Worm (Caenorhabditis elegans) whole organism, L1 larva: ENCODE data around the gene rnf-5.

Source experiments
- C16A3.4 ChIP-seq: fragments of 150-350 bp; optimal IDR thresholded peaks from 2 replicates; lab custom pipeline; 2014; ENCODE audit warnings: missing biosample characterization, missing genetic modification characterization
- F16B12.6 ChIP-seq: fragments of 150-350 bp; optimal IDR thresholded peaks from 2 replicates; lab custom pipeline; 2014; ENCODE audit warnings: missing biosample characterization, missing genetic modification characterization
- alr-1 ChIP-seq: fragments of 200-800 bp; sonication (Bioruptor generic); optimal IDR thresholded peaks from 2 replicates; lab custom pipeline; 2018; ENCODE audit warnings: borderline replicate concordance, mild to moderate bottlenecking, missing genetic modification characterization, missing compliant biosample characterization
- aly-2 ChIP-seq: fragments of 150-350 bp; optimal IDR thresholded peaks from 2 replicates; lab custom pipeline; 2014; ENCODE audit warnings: missing biosample characterization, missing genetic modification characterization
- ama-1 ChIP-seq: fragments of 150-350 bp; optimal IDR thresholded peaks from 2 replicates; lab custom pipeline; 2014
- blmp-1 ChIP-seq: fragments of 150-350 bp; optimal IDR thresholded peaks from 2 replicates; lab custom pipeline; 2014; ENCODE audit warnings: missing biosample characterization, missing genetic modification characterization
- ceh-82 ChIP-seq, 3 experiments: fragments of 150-350 bp in 1 of 3; sonication (generic microtip) in 2 of 3; optimal IDR thresholded peaks; 2 replicates each; lab custom pipeline; 2014 to 2017; ENCODE audit warnings: missing biosample characterization in 3 of 3, missing genetic modification characterization in 3 of 3
- ceh-88 ChIP-seq: fragments of 200-800 bp; sonication (Bioruptor generic); IDR thresholded peaks from 2 replicates; pipeline ENCODE4 v1.3.6; 2022; ENCODE audit warnings: missing genetic modification characterization, missing compliant biosample characterization
- dpl-1 ChIP-seq, 3 experiments: fragments of 150-350 bp in 2 of 3; sonication (generic microtip) in 1 of 3; optimal IDR thresholded peaks; 2 replicates each; lab custom pipeline; 2014 to 2017; ENCODE audit warnings: missing biosample characterization in 3 of 3, missing genetic modification characterization in 3 of 3, missing genetic modification reagents in 3 of 3
- dsc-1 ChIP-seq: sonication (generic microtip); optimal IDR thresholded peaks from 2 replicates; lab custom pipeline; 2016; ENCODE audit warnings: mild to moderate bottlenecking, missing genetic modification characterization, missing compliant biosample characterization
- efl-1 ChIP-seq, 4 experiments: fragments of 150-350 bp; optimal IDR thresholded peaks in 3 of 4; peaks in 1 of 4; 1 replicate in 1 of 4; 2 replicates in 3 of 4; lab custom pipeline; 2014; ENCODE audit warnings: missing biosample characterization in 2 of 4, missing genetic modification characterization in 2 of 4, missing genetic modification reagents in 2 of 4
- egl-13 ChIP-seq: sonication (generic microtip); optimal IDR thresholded peaks from 2 replicates; lab custom pipeline; 2016; ENCODE audit warnings: missing genotype, missing genetic modification reagents, missing genetic modification characterization, missing compliant biosample characterization
- elt-3 ChIP-seq, 6 experiments: fragments of 150-350 bp in 1 of 6; sonication (generic microtip); optimal IDR thresholded peaks; 2 replicates each; lab custom pipeline; 2017 to 2018; ENCODE audit warnings: missing biosample characterization in 6 of 6, missing genetic modification characterization in 6 of 6, inconsistent platforms in 1 of 6
- fkh-10 ChIP-seq: sonication (generic microtip); optimal IDR thresholded peaks from 2 replicates; lab custom pipeline; 2017; ENCODE audit warnings: missing biosample characterization, missing genetic modification reagents, missing genetic modification characterization
- fkh-4 ChIP-seq: sonication (generic microtip); optimal IDR thresholded peaks from 2 replicates; lab custom pipeline; 2016; ENCODE audit warnings: missing compliant biosample characterization, missing genetic modification characterization, borderline replicate concordance
- fkh-8 ChIP-seq: sonication (generic microtip); optimal IDR thresholded peaks from 2 replicates; lab custom pipeline; 2016; ENCODE audit warnings: mild to moderate bottlenecking, missing genetic modification characterization, missing compliant biosample characterization
- hlh-17 ChIP-seq: fragments of 200-800 bp; sonication (Bioruptor generic); optimal IDR thresholded peaks from 2 replicates; lab custom pipeline; 2018; ENCODE audit warnings: missing genetic modification characterization, mild to moderate bottlenecking, missing compliant biosample characterization, moderate library complexity, borderline replicate concordance
- hpl-2 ChIP-seq: fragments of 150-350 bp; optimal IDR thresholded peaks from 2 replicates; lab custom pipeline; 2014; ENCODE audit warnings: missing biosample characterization, missing genetic modification reagents, missing genetic modification characterization
- irx-1 ChIP-seq: sonication (generic microtip); optimal IDR thresholded peaks from 2 replicates; lab custom pipeline; 2016; ENCODE audit warnings: missing genetic modification characterization, missing compliant biosample characterization
- lin-35 ChIP-seq, 2 experiments: fragments of 150-350 bp; optimal IDR thresholded peaks; 2 replicates each; lab custom pipeline; 2014; ENCODE audit warnings: missing biosample characterization in 2 of 2, missing genetic modification characterization in 2 of 2, missing genetic modification reagents in 2 of 2
- lsy-2 ChIP-seq, 2 experiments: fragments of 150-350 bp; optimal IDR thresholded peaks; 2 replicates each; lab custom pipeline; 2014; ENCODE audit warnings: missing biosample characterization in 2 of 2, missing genetic modification characterization in 2 of 2
- mdl-1 ChIP-seq, 2 experiments: fragments of 150-350 bp; optimal IDR thresholded peaks; 2 replicates each; lab custom pipeline; 2014 to 2017; ENCODE audit warnings: missing biosample characterization in 2 of 2, missing genetic modification characterization in 2 of 2, inconsistent platforms in 1 of 2
- mef-2 ChIP-seq: fragments of 150-350 bp; optimal IDR thresholded peaks from 2 replicates; lab custom pipeline; 2014; ENCODE audit warnings: missing biosample characterization, missing genetic modification characterization
- nhr-12 ChIP-seq: sonication (generic microtip); optimal IDR thresholded peaks from 2 replicates; lab custom pipeline; 2017; ENCODE audit warnings: missing biosample characterization, missing genetic modification characterization
- nhr-20 ChIP-seq: sonication (generic microtip); optimal IDR thresholded peaks from 2 replicates; lab custom pipeline; 2016; ENCODE audit warnings: mild to moderate bottlenecking, missing genetic modification characterization, missing compliant biosample characterization
- nhr-28 ChIP-seq: fragments of 150-350 bp; optimal IDR thresholded peaks from 2 replicates; lab custom pipeline; 2014; ENCODE audit warnings: missing biosample characterization, missing genetic modification characterization
- nhr-47 ChIP-seq: sonication (generic microtip); optimal IDR thresholded peaks from 2 replicates; lab custom pipeline; 2016; ENCODE audit warnings: mild to moderate bottlenecking, missing genetic modification characterization, moderate library complexity, missing compliant biosample characterization
- nhr-71 ChIP-seq: sonication (generic microtip); optimal IDR thresholded peaks from 2 replicates; lab custom pipeline; 2016; ENCODE audit warnings: mild to moderate bottlenecking, missing genetic modification characterization, moderate library complexity, missing compliant biosample characterization
- nhr-85 ChIP-seq: sonication (generic microtip); peaks from one replicate; lab custom pipeline; 2016; ENCODE audit warnings: missing genetic modification characterization, inconsistent platforms, missing compliant biosample characterization
- pag-3 ChIP-seq: sonication (generic microtip); optimal IDR thresholded peaks from 2 replicates; lab custom pipeline; 2017; ENCODE audit warnings: missing genetic modification characterization, mild to moderate bottlenecking, missing compliant biosample characterization, antibody characterized with exemption, borderline replicate concordance; ENCODE audit not compliant: insufficient read depth
- pqm-1 ChIP-seq: sonication (generic microtip); optimal IDR thresholded peaks from 3 replicates; lab custom pipeline; 2017; ENCODE audit warnings: missing biosample characterization, missing genetic modification characterization
- snpc-4 ChIP-seq: fragments of 150-350 bp; optimal IDR thresholded peaks from 2 replicates; lab custom pipeline; 2014; ENCODE audit warnings: missing biosample characterization, missing genetic modification characterization
- snu-23 ChIP-seq: sonication (generic microtip); optimal IDR thresholded peaks from 2 replicates; lab custom pipeline; 2016; ENCODE audit warnings: missing genetic modification characterization, missing compliant biosample characterization
- swsn-7 ChIP-seq: sonication (generic microtip); optimal IDR thresholded peaks from 2 replicates; lab custom pipeline; 2016; ENCODE audit warnings: missing genetic modification characterization, missing compliant biosample characterization
- tbx-2 ChIP-seq: sonication (generic microtip); optimal IDR thresholded peaks from 2 replicates; lab custom pipeline; 2016; ENCODE audit warnings: missing genetic modification characterization, missing compliant biosample characterization
- unc-130 ChIP-seq: fragments of 150-350 bp; optimal IDR thresholded peaks from 2 replicates; lab custom pipeline; 2017; ENCODE audit warnings: missing biosample characterization, missing genetic modification characterization, inconsistent platforms
- unc-30 ChIP-seq: sonication (generic microtip); optimal IDR thresholded peaks from 2 replicates; lab custom pipeline; 2017; ENCODE audit warnings: missing biosample characterization, missing genetic modification characterization
- unc-62 ChIP-seq: fragments of 150-350 bp; optimal IDR thresholded peaks from 2 replicates; lab custom pipeline; 2014; ENCODE audit warnings: missing biosample characterization, missing genetic modification reagents, missing genetic modification characterization
- unc-86 ChIP-seq: sonication (generic microtip); optimal IDR thresholded peaks from 2 replicates; lab custom pipeline; 2016; ENCODE audit warnings: missing genetic modification characterization, missing compliant biosample characterization
- xbp-1 ChIP-seq: sonication (generic microtip); optimal IDR thresholded peaks from 2 replicates; lab custom pipeline; 2016; ENCODE audit warnings: missing genetic modification characterization, missing compliant biosample characterization
- zag-1 ChIP-seq: fragments of 150-350 bp; optimal IDR thresholded peaks from 2 replicates; lab custom pipeline; 2014; ENCODE audit warnings: missing biosample characterization, missing genetic modification characterization
- zip-4 ChIP-seq: fragments of 200-800 bp; sonication (Bioruptor generic); optimal IDR thresholded peaks from 2 replicates; lab custom pipeline; 2018; ENCODE audit warnings: mild to moderate bottlenecking, missing genetic modification characterization, moderate library complexity, missing compliant biosample characterization
- ztf-11 ChIP-seq, 2 experiments: sonication (generic microtip); optimal IDR thresholded peaks; 2 replicates each; lab custom pipeline; 2016 to 2017; ENCODE audit warnings: missing genetic modification characterization in 2 of 2, missing biosample characterization in 1 of 2, missing compliant biosample characterization in 1 of 2

The rnf-5 gene

DNA sequence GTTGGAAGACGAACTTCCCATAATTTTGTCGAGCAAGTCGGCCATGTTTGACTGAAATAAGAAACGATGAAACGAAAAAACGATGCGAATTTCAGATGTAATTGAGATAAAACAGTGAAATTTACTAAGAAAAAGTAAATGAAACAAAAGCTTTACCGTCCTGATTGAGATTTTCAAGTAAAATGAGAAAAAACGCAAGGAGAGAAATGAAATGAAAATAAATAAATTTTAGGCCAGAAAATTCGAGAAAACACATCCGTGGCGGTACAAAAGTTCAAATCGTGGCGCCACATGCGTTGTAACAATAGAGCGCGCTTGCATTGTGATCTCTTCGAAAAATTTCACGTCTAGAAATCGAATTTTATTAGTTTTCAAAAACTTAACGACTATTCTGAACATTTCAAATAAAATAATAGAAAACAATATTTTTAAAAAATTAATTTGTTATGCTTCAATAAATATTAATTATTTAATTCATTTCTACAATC lies 9.5 kb upstream of the rnf-5 start, which contains the start of the genes hrde-1 and C16C10.13:
Gene hrde-1, minus strand, starts transcription at position 51 of the 488 bp plus-strand sequence.
Gene C16C10.13, plus strand, starts transcription at position 332 of the 488 bp plus-strand sequence.
- TF ChIP-seq F16B12.6 (no peak), efl-1 (optimal IDR thresholded peaks at IDR 0.05; lab: Kevin White, UChicago) (peak in 1 of 2 experiments; percentile 58), efl-1 (GFP tag; optimal IDR thresholded peaks at IDR 0.05 in 1 of 2; lab: Kevin White, UChicago) (no peak)

- no peak for TF ChIP-seq pqm-1 (tag; lab: Kevin White, UChicago)
- no peak for TF ChIP-seq hpl-2 (GFP tag; lab: Kevin White, UChicago)
- TF ChIP-seq fkh-8 (tag; lab: Kevin White, UChicago): no peak
- no peak for TF ChIP-seq fkh-4 (tag; lab: Kevin White, UChicago)
- no peak for TF ChIP-seq zag-1 (tag; lab: Kevin White, UChicago)
- TF ChIP-seq snpc-4 (tag; lab: Kevin White, UChicago): no peak
- TF ChIP-seq dsc-1 (tag; lab: Kevin White, UChicago): no peak
- TF ChIP-seq ceh-88 (GFP tag; lab: Robert Waterston, UW): no peak
- TF ChIP-seq dpl-1 (GFP tag; optimal IDR thresholded peaks at IDR 0.05; lab: Kevin White, UChicago): no peak
- TF ChIP-seq xbp-1: no peak
- TF ChIP-seq unc-86 (tag; lab: Kevin White, UChicago): no peak
- no peak for TF ChIP-seq unc-62 (GFP tag; lab: Kevin White, UChicago)
- no peak for TF ChIP-seq pag-3 (tag; lab: Kevin White, UChicago)
- no peak for TF ChIP-seq nhr-47
- TF ChIP-seq hlh-17 (GFP tag; lab: Kevin White, UChicago): no peak
- TF ChIP-seq blmp-1: no peak
- no peak for TF ChIP-seq C16A3.4
- TF ChIP-seq mdl-1 (tag; optimal IDR thresholded peaks at IDR 0.05; lab: Kevin White, UChicago): no peak
- TF ChIP-seq, all 84 proteins: peak for 0
Measured at ce11 chrIII:4175489-4175888, 8.8 kb upstream of the rnf-5 start.

- TF ChIP-seq dpl-1 (GFP tag; optimal IDR thresholded peaks at IDR 0.05; lab: Kevin White, UChicago): no peak
Measured at ce11 chrIII:4172210-4172609, 5.6 kb upstream of the rnf-5 start.

- TF ChIP-seq zip-4 (GFP tag; lab: Kevin White, UChicago): no peak
- no peak for TF ChIP-seq unc-30 (tag; lab: Kevin White, UChicago)
- peak; percentile 58 for TF ChIP-seq irx-1
- TF ChIP-seq nhr-20 (tag; lab: Kevin White, UChicago): peak; percentile 64
- peak; percentile 76 for TF ChIP-seq nhr-71 (tag; lab: Kevin White, UChicago)
- peak; percentile 78 for TF ChIP-seq dsc-1 (tag; lab: Kevin White, UChicago)
- no peak for TF ChIP-seq fkh-10
- TF ChIP-seq lin-35 (GFP tag; optimal IDR thresholded peaks at IDR 0.05; lab: Kevin White, UChicago): peak in 1 of 2 experiments; percentile 72
- peak; percentile 67 for TF ChIP-seq swsn-7 (tag; lab: Kevin White, UChicago)
- peak; percentile 76 for TF ChIP-seq nhr-47
- TF ChIP-seq ama-1 (lab: Kevin White, UChicago): no peak
- peak; percentile 69 to 74 for TF ChIP-seq lsy-2 (tag; optimal IDR thresholded peaks at IDR 0.05; lab: Kevin White, UChicago)
- TF ChIP-seq ceh-88 (GFP tag; lab: Robert Waterston, UW): no peak
- peak; percentile 49 to 74 for TF ChIP-seq efl-1 (optimal IDR thresholded peaks at IDR 0.05; lab: Kevin White, UChicago)
- peak; percentile 66 to 98 for TF ChIP-seq efl-1 (GFP tag; optimal IDR thresholded peaks at IDR 0.05 in 1 of 2; lab: Kevin White, UChicago)
- peak; percentile 81 for TF ChIP-seq nhr-85 (tag; lab: Kevin White, UChicago)
- TF ChIP-seq ceh-82 (tag; optimal IDR thresholded peaks at IDR 0.05; lab: Kevin White, UChicago): peak; percentile 26 to 64 (median 34)
- TF ChIP-seq unc-130 (tag; lab: Kevin White, UChicago): peak; percentile 90
- no peak for TF ChIP-seq alr-1 (tag; lab: Kevin White, UChicago)
- peak in 1 of 2 experiments; percentile 43 for TF ChIP-seq mdl-1 (tag; optimal IDR thresholded peaks at IDR 0.05; lab: Kevin White, UChicago)
- peak; percentile 40 for TF ChIP-seq fkh-8 (tag; lab: Kevin White, UChicago)
- peak; percentile 67 for TF ChIP-seq tbx-2
- TF ChIP-seq hpl-2 (GFP tag; lab: Kevin White, UChicago): peak; percentile 89
- peak; percentile 42 for TF ChIP-seq unc-86 (tag; lab: Kevin White, UChicago)
- no peak for TF ChIP-seq unc-62 (GFP tag; lab: Kevin White, UChicago)
- TF ChIP-seq ztf-11 (tag; optimal IDR thresholded peaks at IDR 0.05; lab: Kevin White, UChicago): peak in 1 of 2 experiments; percentile 74
- TF ChIP-seq snpc-4 (tag; lab: Kevin White, UChicago): peak; percentile 75
- TF ChIP-seq C16A3.4: peak; percentile 58
- TF ChIP-seq mef-2 (tag; lab: Kevin White, UChicago): no peak
- peak; percentile 47 for TF ChIP-seq egl-13 (tag; lab: Kevin White, UChicago)
- peak; percentile 67 for TF ChIP-seq aly-2
- TF ChIP-seq nhr-28 (tag; lab: Kevin White, UChicago): no peak
- no peak for TF ChIP-seq nhr-12 (tag; lab: Kevin White, UChicago)
- TF ChIP-seq elt-3 (tag; optimal IDR thresholded peaks at IDR 0.05; lab: Kevin White, UChicago): peak in 1 of 6 experiments; percentile 50
- TF ChIP-seq snu-23 (GFP tag; lab: Kevin White, UChicago): peak; percentile 75
Measured at ce11 chrIII:4170903-4171377, 4.3 kb upstream of the rnf-5 start, which contains the start of the genes rnf-121 and C16C10.4. TSS of gene rnf-121 (minus strand) at chrIII:4170953. TSS of gene C16C10.4 (plus strand) at chrIII:4171336.
